Fruit fly (Drosophila melanogaster): Measurements from ENCODE around the gene Eig71Eb.
A peak's percentile ranks its signal among the peaks of the same experiment; 100 is the strongest.

Eig71Eb gene

dm6 chr3L:15675111-15675510 is 25.4 kb downstream of the Eig71Eb start (continued):
- TF ChIP-seq schlank (tag; optimal IDR thresholded peaks at IDR 0.05) = no peak
- peak; percentile 67 for TF ChIP-seq nau (GFP tag; optimal IDR thresholded peaks at IDR 0.05)
- TF ChIP-seq Hmx (GFP tag; optimal IDR thresholded peaks at IDR 0.05) = no peak
- no peak for TF ChIP-seq ro (GFP tag; IDR thresholded peaks at IDR 0.05)
- no peak for TF ChIP-seq fd3F (GFP tag; optimal IDR thresholded peaks at IDR 0.05)
- 0 out of 2 replicates have a peak, but pooled peaks have one; percentile 13 for TF ChIP-seq CG9215 (GFP tag; IDR thresholded peaks at IDR 0.05)
- TF ChIP-seq danr (GFP tag; IDR thresholded peaks at IDR 0.05) = no peak
- TF ChIP-seq CG14710 (tag; optimal IDR thresholded peaks at IDR 0.05) = peak; percentile 90
- no peak for TF ChIP-seq CG14014 (GFP tag; IDR thresholded peaks at IDR 0.05)
- TF ChIP-seq Sin3A (optimal IDR thresholded peaks at IDR 0.05) = no peak
- no peak for TF ChIP-seq pho (GFP tag; optimal IDR thresholded peaks at IDR 0.05)
- TF ChIP-seq NC2α (GFP tag; optimal IDR thresholded peaks at IDR 0.05) = peak; percentile 28
- TF ChIP-seq CG17186 (GFP tag; optimal IDR thresholded peaks at IDR 0.05) = peak; percentile 62
- no peak for TF ChIP-seq CG6272 (GFP tag; IDR thresholded peaks at IDR 0.05)
- no peak for TF ChIP-seq CG6765 (GFP tag; optimal IDR thresholded peaks at IDR 0.05)
- TF ChIP-seq HLHmδ (GFP tag; optimal IDR thresholded peaks at IDR 0.05) = no peak
- peak; percentile 65 for TF ChIP-seq CG7556 (GFP tag; optimal IDR thresholded peaks at IDR 0.05)
- TF ChIP-seq CG30431 (GFP tag; optimal IDR thresholded peaks at IDR 0.05) = peak; percentile 77
- 0 out of 3 replicates have a peak, but pooled peaks have one; percentile 25 for TF ChIP-seq z (GFP tag; IDR thresholded peaks at IDR 0.05)
- TF ChIP-seq Atf6 (GFP tag; IDR thresholded peaks at IDR 0.05) = no peak
- no peak for TF ChIP-seq nerfin-2 (GFP tag; IDR thresholded peaks at IDR 0.05; ENCODE audit: partially characterized antibody)
- TF ChIP-seq lilli (GFP tag; optimal IDR thresholded peaks at IDR 0.05) = peak; percentile 26
- no peak for TF ChIP-seq CG10321 (GFP tag; IDR thresholded peaks at IDR 0.05)
- peak; percentile 62 for TF ChIP-seq Xbp1 (GFP tag; optimal IDR thresholded peaks at IDR 0.05)
- TF ChIP-seq tll (GFP tag; optimal IDR thresholded peaks at IDR 0.05) = no peak
- no peak for TF ChIP-seq sug (tag; optimal IDR thresholded peaks at IDR 0.05)
- TF ChIP-seq Ets65A (GFP tag) = peak; percentile 94
- peak; percentile 36; the same call in 1 of the 3 replicates for TF ChIP-seq CG7357 (GFP tag; IDR thresholded peaks at IDR 0.05)
- peak; percentile 86 for TF ChIP-seq CG4424 (GFP tag; optimal IDR thresholded peaks at IDR 0.05)
- TF ChIP-seq Xrp1 (GFP tag; IDR thresholded peaks at IDR 0.05) = peak; percentile 92
- no peak for TF ChIP-seq ftz-f1 (GFP tag; optimal IDR thresholded peaks at IDR 0.05)
- peak; percentile 9 for TF ChIP-seq Elba2 (GFP tag; optimal IDR thresholded peaks at IDR 0.05)

DNA sequence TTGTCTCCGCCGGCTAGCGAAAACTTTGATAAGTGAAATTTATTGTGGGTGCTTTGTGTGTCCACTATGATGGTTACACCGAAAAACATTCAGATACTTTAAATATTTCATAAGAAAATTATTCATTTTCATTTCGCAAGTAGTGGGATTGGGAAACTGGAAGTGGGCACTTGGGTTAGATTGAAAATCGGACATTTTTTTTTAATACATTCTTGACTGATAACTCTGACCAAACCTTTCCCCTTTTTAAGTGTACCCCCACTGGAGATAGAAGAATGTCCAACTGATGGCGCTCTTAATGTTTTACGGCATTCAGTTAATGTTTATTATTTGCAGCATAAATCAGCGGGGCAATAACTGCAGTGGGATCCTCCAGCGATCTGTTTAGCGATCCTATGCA is 27.9 kb downstream of the Eig71Eb start:
- TF ChIP-seq dmrt99B (tag; optimal IDR thresholded peaks at IDR 0.05) (peak; percentile 1), Sry-β (GFP tag; optimal IDR thresholded peaks at IDR 0.05) (no peak), phol (tag; optimal IDR thresholded peaks at IDR 0.05) (peak; percentile 18), Blimp-1 (GFP tag; optimal IDR thresholded peaks at IDR 0.05) (peak; percentile 25), CG3847 (GFP tag; IDR thresholded peaks at IDR 0.05) (no peak), ftz-f1 (GFP tag; optimal IDR thresholded peaks at IDR 0.05) (no peak), gro (GFP tag; optimal IDR thresholded peaks at IDR 0.05) (no peak), zfh1 (GFP tag; IDR thresholded peaks at IDR 0.05) (0 out of 3 replicates have a peak, but pooled peaks have one; percentile 1), ind (GFP tag; optimal IDR thresholded peaks at IDR 0.05) (peak; percentile 6), CG14014 (GFP tag; IDR thresholded peaks at IDR 0.05) (0 out of 2 replicates have a peak, but pooled peaks have one; percentile 34), CG2678 (tag; optimal IDR thresholded peaks at IDR 0.05) (peak; percentile 33), vvl (GFP tag; IDR thresholded peaks at IDR 0.05) (no peak), bsh (GFP tag; optimal IDR thresholded peaks at IDR 0.05) (peak in 1 of 2 experiments; percentile 33), gem (tag; optimal IDR thresholded peaks at IDR 0.05) (peak; percentile 44), CG14710 (tag; optimal IDR thresholded peaks at IDR 0.05) (peak; percentile 6), CG6683 (GFP tag; optimal IDR thresholded peaks at IDR 0.05) (no peak), sens (GFP tag) (peak; percentile 70), CG10274 (GFP tag; optimal IDR thresholded peaks at IDR 0.05) (no peak), Ada2b (GFP tag; IDR thresholded peaks at IDR 0.05) (0 out of 2 replicates have a peak, but pooled peaks have one; percentile 14), NC2β (GFP tag; optimal IDR thresholded peaks at IDR 0.05) (no peak), az2 (GFP tag; optimal IDR thresholded peaks at IDR 0.05) (peak; percentile 4), Gug (GFP tag; IDR thresholded peaks at IDR 0.05) (no peak), Fer3 (tag; optimal IDR thresholded peaks at IDR 0.05) (no peak), Xrp1 (GFP tag; IDR thresholded peaks at IDR 0.05) (0 out of 2 replicates have a peak, but pooled peaks have one; percentile 21)

Measured in whole organism, embryonic.